Worm (Caenorhabditis elegans): ENCODE data around the gene sph-1.
"Not testable (repeated sequence)": the region's sequence is repeated elsewhere in the genome, so short reads cannot be mapped to it uniquely, and the experiment has no call there.

The sph-1 gene

DNA sequence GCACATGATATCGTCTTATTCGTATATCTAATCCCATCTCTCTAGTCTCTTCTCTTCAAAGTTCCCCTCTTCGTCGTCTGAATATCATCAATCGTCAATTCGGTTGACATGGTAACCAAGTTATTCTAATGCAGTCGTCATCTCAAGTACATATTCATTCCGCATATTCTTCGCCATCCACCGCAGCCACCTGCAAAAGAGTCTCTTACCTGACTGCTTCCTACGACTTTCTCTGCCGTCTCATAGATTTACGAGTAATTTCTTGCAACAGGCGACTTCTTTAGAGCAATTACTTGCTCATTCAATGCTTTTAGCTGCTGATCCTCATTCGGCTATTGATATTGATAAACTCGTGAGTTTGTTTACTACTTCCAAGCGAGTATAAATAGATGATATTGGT is 5.9 kb downstream of the sph-1 start:
- TF ChIP-seq T22C8.4 (GFP tag; IDR thresholded peaks at IDR 0.05) (no peak), klf-2 (GFP tag; conservative IDR thresholded peaks at IDR 0.05) (no peak), ref-1 (GFP tag; conservative IDR thresholded peaks at IDR 0.05) (no peak), flt-1 (GFP tag; IDR thresholded peaks at IDR 0.05) (no peak), ztf-23 (GFP tag; IDR thresholded peaks at IDR 0.05) (no peak)

DNA sequence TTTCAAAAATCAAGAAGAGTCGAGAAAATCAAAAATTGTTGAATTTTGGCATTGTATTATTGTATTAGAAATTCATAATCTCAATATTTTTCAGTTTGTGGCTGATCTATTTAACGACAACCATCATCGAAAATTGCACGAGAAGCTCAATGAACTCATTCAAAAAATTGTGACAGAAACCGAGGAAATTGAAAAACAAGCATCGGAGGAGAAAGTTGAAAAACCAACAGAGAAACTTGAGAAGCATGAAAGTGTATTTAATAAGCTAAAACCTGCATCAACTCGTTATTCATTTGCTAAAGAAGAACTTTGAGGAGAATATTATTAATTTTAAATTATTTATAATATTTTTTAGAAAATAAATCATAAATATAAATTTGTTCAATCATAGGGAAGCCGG is 6.5 kb downstream of the sph-1 start, which contains the start of gene ceph-41:
ceph-41 (plus strand) TSS at position 301 of the 400 bp plus-strand sequence.
- TF ChIP-seq ztf-29 (GFP tag; IDR thresholded peaks at IDR 0.05): no peak
- no peak for TF ChIP-seq ztf-23 (GFP tag; IDR thresholded peaks at IDR 0.05)
- no peak for TF ChIP-seq T22C8.4 (GFP tag; IDR thresholded peaks at IDR 0.05)
- no peak for TF ChIP-seq tab-1 (GFP tag; IDR thresholded peaks at IDR 0.05)
- no peak for TF ChIP-seq flt-1 (GFP tag; IDR thresholded peaks at IDR 0.05)
- no peak for TF ChIP-seq med-1 (GFP tag; optimal IDR thresholded peaks at IDR 0.05; ENCODE audit: insufficient read depth)
- TF ChIP-seq klf-2 (GFP tag; conservative IDR thresholded peaks at IDR 0.05): no peak
- TF ChIP-seq ref-1 (GFP tag; conservative IDR thresholded peaks at IDR 0.05): no peak
- TF ChIP-seq cog-1 (tag; optimal IDR thresholded peaks at IDR 0.05): no peak

DNA sequence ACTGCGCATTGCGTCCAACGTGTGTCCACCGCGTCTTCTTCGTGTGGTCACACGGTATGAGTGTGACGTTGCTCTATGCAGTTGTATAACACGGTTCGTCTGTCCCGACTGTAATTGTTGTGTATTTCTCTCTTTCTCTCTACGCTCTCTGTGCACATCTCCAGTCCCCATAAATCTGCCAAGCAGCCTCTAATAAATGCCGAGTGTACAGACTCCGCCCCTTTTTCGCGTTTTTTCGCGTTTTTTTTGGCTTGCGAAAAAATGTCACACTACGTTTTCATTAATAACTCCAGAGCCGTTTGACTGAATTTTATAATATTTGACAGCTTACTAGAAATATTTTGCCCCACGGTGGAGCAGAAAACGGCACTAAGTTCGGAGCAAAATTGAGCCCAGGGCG is 11.0 kb downstream of the sph-1 start, which contains the start of gene erp-44.3:
erp-44.3 (plus strand) TSS at position 301 of the 400 bp plus-strand sequence.
- TF ChIP-seq T22C8.4 (GFP tag; IDR thresholded peaks at IDR 0.05); flt-1 (GFP tag; IDR thresholded peaks at IDR 0.05); ref-1 (GFP tag; conservative IDR thresholded peaks at IDR 0.05): not testable (repeated sequence)

DNA sequence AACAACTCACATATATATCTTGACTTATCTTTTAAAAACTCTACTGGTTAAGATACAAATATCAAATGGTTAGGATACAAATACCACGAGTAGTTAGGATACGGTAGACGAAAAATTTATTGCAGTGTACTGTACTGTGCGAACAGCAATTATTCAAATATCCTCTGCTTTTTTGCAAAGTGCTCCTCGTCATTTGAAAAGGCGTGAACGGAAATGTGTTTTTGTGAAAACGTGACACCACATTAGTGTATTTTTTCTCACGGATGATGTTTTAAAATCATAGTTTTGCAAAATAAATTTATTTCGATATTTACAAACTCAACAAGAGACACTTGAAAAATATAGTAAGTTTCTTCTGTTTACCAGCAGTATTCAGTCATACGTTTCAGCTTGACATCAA is 14.6 kb downstream of the sph-1 start, which contains the start of gene F42G8.8:
F42G8.8 (plus strand) TSS at position 301 of the 400 bp plus-strand sequence.
- TF ChIP-seq med-1 (GFP tag; optimal IDR thresholded peaks at IDR 0.05; ENCODE audit: insufficient read depth): no peak
- TF ChIP-seq ztf-23 (GFP tag; IDR thresholded peaks at IDR 0.05): no peak
- TF ChIP-seq cog-1 (tag; optimal IDR thresholded peaks at IDR 0.05): no peak
- no peak for TF ChIP-seq ref-1 (GFP tag; conservative IDR thresholded peaks at IDR 0.05)
- TF ChIP-seq klf-2 (GFP tag; conservative IDR thresholded peaks at IDR 0.05): no peak
- TF ChIP-seq flt-1 (GFP tag; IDR thresholded peaks at IDR 0.05): no peak
- TF ChIP-seq T22C8.4 (GFP tag; IDR thresholded peaks at IDR 0.05): no peak
- no peak for TF ChIP-seq tab-1 (GFP tag; IDR thresholded peaks at IDR 0.05)
- TF ChIP-seq ztf-29 (GFP tag; IDR thresholded peaks at IDR 0.05): no peak

DNA sequence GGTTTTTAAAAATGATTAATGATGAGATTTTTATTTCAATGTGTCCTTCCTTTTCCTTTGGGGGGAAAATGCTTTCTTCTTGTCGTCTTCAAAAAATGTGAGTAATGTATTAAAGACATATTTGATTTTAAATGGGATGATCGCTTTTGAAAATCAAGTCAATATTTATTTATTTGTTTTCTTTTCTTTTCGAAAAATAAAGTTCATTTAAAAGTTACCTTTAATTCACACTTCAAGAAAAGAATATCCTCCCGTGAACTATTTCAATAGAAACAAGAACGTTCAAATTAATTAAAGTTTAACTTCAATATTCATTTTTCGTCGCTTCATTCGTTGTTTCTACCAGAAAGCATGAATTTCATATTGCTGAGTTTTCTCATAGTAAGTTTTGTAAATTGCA is 17.9 kb downstream of the sph-1 start, which contains the start of gene irld-8:
irld-8 (plus strand) TSS at position 301 of the 400 bp plus-strand sequence.
- TF ChIP-seq ztf-29 (GFP tag; IDR thresholded peaks at IDR 0.05) (no peak), cog-1 (tag; optimal IDR thresholded peaks at IDR 0.05) (no peak), tab-1 (GFP tag; IDR thresholded peaks at IDR 0.05) (no peak), klf-2 (GFP tag; conservative IDR thresholded peaks at IDR 0.05) (no peak), ztf-23 (GFP tag; IDR thresholded peaks at IDR 0.05) (no peak), med-1 (GFP tag; optimal IDR thresholded peaks at IDR 0.05; ENCODE audit: insufficient read depth) (no peak), T22C8.4 (GFP tag; IDR thresholded peaks at IDR 0.05) (no peak)

DNA sequence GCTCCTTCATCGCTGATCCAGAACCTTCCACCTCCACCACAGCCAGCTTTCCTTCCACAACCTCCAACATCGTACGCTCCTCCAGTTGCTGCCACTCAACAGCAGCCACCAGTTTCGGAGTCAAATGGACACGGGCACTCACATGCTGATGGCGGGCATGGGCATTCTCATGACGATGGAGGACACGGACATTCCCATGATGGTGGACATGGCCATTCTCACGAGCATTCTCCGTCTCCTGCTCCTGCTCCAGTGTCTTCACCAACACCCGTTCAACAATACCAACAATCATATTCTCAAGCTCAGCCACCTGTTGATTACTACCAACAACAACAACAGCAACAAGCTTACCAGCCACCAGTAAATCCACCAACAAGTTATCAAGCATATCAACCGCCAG is 18.8 kb downstream of the sph-1 start:
- no peak for TF ChIP-seq ztf-29 (GFP tag; IDR thresholded peaks at IDR 0.05)
- TF ChIP-seq T22C8.4 (GFP tag; IDR thresholded peaks at IDR 0.05): no peak
- no peak for TF ChIP-seq klf-2 (GFP tag; conservative IDR thresholded peaks at IDR 0.05)
- TF ChIP-seq ztf-23 (GFP tag; IDR thresholded peaks at IDR 0.05): no peak
- TF ChIP-seq tab-1 (GFP tag; IDR thresholded peaks at IDR 0.05): no peak
- no peak for TF ChIP-seq flt-1 (GFP tag; IDR thresholded peaks at IDR 0.05)
- TF ChIP-seq med-1 (GFP tag; optimal IDR thresholded peaks at IDR 0.05; ENCODE audit: insufficient read depth): no peak
- no peak for TF ChIP-seq cog-1 (tag; optimal IDR thresholded peaks at IDR 0.05)
- TF ChIP-seq ref-1 (GFP tag; conservative IDR thresholded peaks at IDR 0.05): no peak

DNA sequence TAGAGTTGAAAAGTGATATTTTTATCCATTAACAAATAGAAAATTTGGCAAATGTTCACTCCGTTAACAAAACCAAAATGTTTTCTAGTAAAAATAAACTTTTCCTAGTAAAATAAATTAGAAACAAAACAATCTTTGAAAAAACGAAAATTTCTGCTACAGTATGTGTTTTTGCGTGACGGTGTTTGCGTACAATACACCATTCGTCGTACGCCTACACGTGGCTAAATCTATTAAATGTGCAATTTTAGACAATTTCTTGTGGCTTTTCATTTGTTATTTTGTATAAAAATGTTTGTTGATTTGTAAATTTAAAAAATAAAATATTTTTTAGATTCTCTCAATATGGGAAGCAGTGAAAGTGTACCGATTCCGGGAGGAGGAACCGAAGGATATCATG is 20.2 kb downstream of the sph-1 start, which contains the start of gene Y42H9AR.1:
Y42H9AR.1 (plus strand) TSS at position 233 of the 400 bp plus-strand sequence.
- no peak for TF ChIP-seq med-1 (GFP tag; optimal IDR thresholded peaks at IDR 0.05; ENCODE audit: insufficient read depth)
- no peak for TF ChIP-seq ztf-29 (GFP tag; IDR thresholded peaks at IDR 0.05)
- TF ChIP-seq klf-2 (GFP tag; conservative IDR thresholded peaks at IDR 0.05): no peak

DNA sequence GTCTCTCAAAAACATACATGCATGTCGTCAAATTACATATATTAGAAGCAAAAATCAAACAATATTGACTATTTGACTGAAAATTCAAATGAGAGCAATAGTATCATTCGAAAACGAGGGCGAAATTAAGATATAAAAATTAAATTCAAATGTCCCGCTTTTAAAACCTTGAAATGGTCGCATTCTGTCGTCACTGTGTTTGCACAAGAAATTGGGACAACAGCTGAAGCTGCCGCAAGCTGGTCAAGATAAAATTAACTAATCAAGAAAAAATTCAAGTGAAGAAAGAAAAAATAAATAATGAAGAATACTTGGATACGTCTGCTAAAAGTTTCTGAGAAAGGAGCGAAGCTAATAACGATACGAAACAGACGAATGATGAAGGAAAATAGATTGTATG is 20.7 kb downstream of the sph-1 start:
- no peak for TF ChIP-seq ztf-23 (GFP tag; IDR thresholded peaks at IDR 0.05)
- TF ChIP-seq flt-1 (GFP tag; IDR thresholded peaks at IDR 0.05): no peak
- TF ChIP-seq med-1 (GFP tag; optimal IDR thresholded peaks at IDR 0.05; ENCODE audit: insufficient read depth): no peak
- no peak for TF ChIP-seq tab-1 (GFP tag; IDR thresholded peaks at IDR 0.05)
- TF ChIP-seq klf-2 (GFP tag; conservative IDR thresholded peaks at IDR 0.05): no peak
- no peak for TF ChIP-seq ztf-29 (GFP tag; IDR thresholded peaks at IDR 0.05)
- no peak for TF ChIP-seq ref-1 (GFP tag; conservative IDR thresholded peaks at IDR 0.05)
- TF ChIP-seq cog-1 (tag; optimal IDR thresholded peaks at IDR 0.05): no peak
- no peak for TF ChIP-seq T22C8.4 (GFP tag; IDR thresholded peaks at IDR 0.05)

DNA sequence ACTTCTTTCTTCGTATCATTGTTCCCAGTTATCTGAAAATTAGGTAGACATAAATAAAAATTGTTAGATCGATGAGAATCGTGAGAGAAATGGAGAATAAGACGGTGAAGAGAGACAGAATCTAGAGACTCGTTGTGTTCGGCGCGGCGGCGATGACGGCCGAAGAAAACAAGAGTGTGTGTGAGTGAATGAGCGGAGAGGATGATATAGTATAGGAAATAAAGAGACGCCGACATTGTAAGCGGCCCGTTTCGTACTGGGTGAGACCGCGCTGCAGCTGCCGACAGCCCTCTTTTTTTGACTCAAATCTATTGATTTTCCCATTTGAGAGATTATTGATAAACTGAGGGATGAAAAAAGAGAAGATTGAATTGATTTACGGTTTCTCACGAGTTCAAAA is 21.2 kb downstream of the sph-1 start, which contains the start of gene Y42H9AR.4:
Y42H9AR.4 (minus strand) TSS at position 32 of the 400 bp plus-strand sequence.
- TF ChIP-seq flt-1 (GFP tag; IDR thresholded peaks at IDR 0.05) (no peak), ztf-29 (GFP tag; IDR thresholded peaks at IDR 0.05) (no peak), cog-1 (tag; optimal IDR thresholded peaks at IDR 0.05) (peak; percentile 46), ztf-23 (GFP tag; IDR thresholded peaks at IDR 0.05) (no peak), ref-1 (GFP tag; conservative IDR thresholded peaks at IDR 0.05) (no peak), klf-2 (GFP tag; conservative IDR thresholded peaks at IDR 0.05) (no peak), med-1 (GFP tag; optimal IDR thresholded peaks at IDR 0.05; ENCODE audit: insufficient read depth) (no peak)

DNA sequence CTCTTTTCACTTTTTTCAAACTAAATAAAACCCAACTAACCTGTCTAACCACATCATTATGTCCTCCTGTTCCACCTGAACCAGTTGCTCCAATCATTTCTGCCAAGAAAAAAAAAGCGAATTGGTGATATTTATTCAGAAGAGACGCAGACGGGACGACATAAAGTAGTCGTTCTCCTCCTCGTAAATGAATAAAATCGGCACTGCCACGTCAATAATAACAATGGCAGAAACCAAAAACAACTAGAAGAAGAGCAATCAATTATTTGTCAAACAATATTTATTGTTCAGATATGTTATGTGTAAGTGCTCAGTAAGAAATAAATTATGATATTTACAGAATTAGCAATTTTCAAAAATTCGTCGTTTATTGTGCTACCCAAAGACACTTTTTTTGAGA is 25.9 kb downstream of the sph-1 start, which contains the start of gene rabs-5:
rabs-5 (minus strand) TSS at position 101 of the 400 bp plus-strand sequence.
- TF ChIP-seq klf-2 (GFP tag; conservative IDR thresholded peaks at IDR 0.05) (no peak), ref-1 (GFP tag; conservative IDR thresholded peaks at IDR 0.05) (no peak), flt-1 (GFP tag; IDR thresholded peaks at IDR 0.05) (no peak), tab-1 (GFP tag; IDR thresholded peaks at IDR 0.05) (no peak), T22C8.4 (GFP tag; IDR thresholded peaks at IDR 0.05) (no peak), ztf-29 (GFP tag; IDR thresholded peaks at IDR 0.05) (no peak), cog-1 (tag; optimal IDR thresholded peaks at IDR 0.05) (no peak), med-1 (GFP tag; optimal IDR thresholded peaks at IDR 0.05; ENCODE audit: insufficient read depth) (no peak), ztf-23 (GFP tag; IDR thresholded peaks at IDR 0.05) (no peak)
